Worm (Caenorhabditis elegans): ENCODE measurements around the gene nas-32.

- TF ChIP-seq unc-62 (GFP tag; optimal IDR thresholded peaks at IDR 0.05) = no peak
- TF ChIP-seq mxl-1 (tag; optimal IDR thresholded peaks at IDR 0.05) = no peak
Observed at ce11 chrV:875945-876344, 23.0 kb downstream of the nas-32 start, which contains the start of gene T02B11.9.

All from whole organism, young adult.